Worm (Caenorhabditis elegans) whole organism, L1 larva: Measurements from ENCODE around the gene col-99.
"Not testable (repeated sequence)": the region's sequence is repeated elsewhere in the genome, so short reads cannot be mapped to it uniquely, and the experiment has no call there.

Source experiments
- C04F5.9 ChIP-seq: sonication (generic microtip); optimal IDR thresholded peaks from 2 replicates; lab custom pipeline; 2016; ENCODE audit warnings: missing genetic modification characterization, missing compliant biosample characterization
- C34B4.2 ChIP-seq: sonication (generic microtip); optimal IDR thresholded peaks from 2 replicates; lab custom pipeline; 2017; ENCODE audit warnings: mild to moderate bottlenecking, missing genetic modification characterization, missing compliant biosample characterization
- F16B12.6 ChIP-seq: fragments of 150-350 bp; optimal IDR thresholded peaks from 2 replicates; lab custom pipeline; 2014; ENCODE audit warnings: missing biosample characterization, missing genetic modification characterization
- Y116A8C.19 ChIP-seq: sonication (generic microtip); optimal IDR thresholded peaks from 2 replicates; lab custom pipeline; 2016; ENCODE audit warnings: missing compliant biosample characterization, missing genetic modification characterization, borderline replicate concordance
- aha-1 ChIP-seq: fragments of 150-350 bp; optimal IDR thresholded peaks from 2 replicates; lab custom pipeline; 2014; ENCODE audit warnings: missing biosample characterization, missing genetic modification characterization
- blmp-1 ChIP-seq: fragments of 150-350 bp; optimal IDR thresholded peaks from 2 replicates; lab custom pipeline; 2014; ENCODE audit warnings: missing biosample characterization, missing genetic modification characterization
- ceh-8 ChIP-seq: fragments of 200-800 bp; sonication (Bioruptor generic); optimal IDR thresholded peaks from 2 replicates; lab custom pipeline; 2018; ENCODE audit warnings: mild to moderate bottlenecking, missing genetic modification characterization, moderate library complexity, missing compliant biosample characterization
- ceh-90 ChIP-seq: sonication (generic microtip); optimal IDR thresholded peaks from 2 replicates; lab custom pipeline; 2016; ENCODE audit warnings: missing genetic modification characterization, missing compliant biosample characterization
- dpl-1 ChIP-seq, 3 experiments: fragments of 150-350 bp in 2 of 3; sonication (generic microtip) in 1 of 3; optimal IDR thresholded peaks; 2 replicates each; lab custom pipeline; 2014 to 2017; ENCODE audit warnings: missing biosample characterization in 3 of 3, missing genetic modification characterization in 3 of 3, missing genetic modification reagents in 3 of 3
- efl-1 ChIP-seq, 4 experiments: fragments of 150-350 bp; optimal IDR thresholded peaks in 3 of 4; peaks in 1 of 4; 1 replicate in 1 of 4; 2 replicates in 3 of 4; lab custom pipeline; 2014; ENCODE audit warnings: missing biosample characterization in 2 of 4, missing genetic modification characterization in 2 of 4, missing genetic modification reagents in 2 of 4
- efl-3 ChIP-seq: fragments of 200-800 bp; sonication (Bioruptor generic); optimal IDR thresholded peaks from 2 replicates; lab custom pipeline; 2018; ENCODE audit warnings: mild to moderate bottlenecking, missing genetic modification characterization, missing compliant biosample characterization
- egl-27 ChIP-seq, 2 experiments: fragments of 150-350 bp in 1 of 2; sonication (generic microtip); optimal IDR thresholded peaks; 3 replicates each; lab custom pipeline; 2017 to 2018; ENCODE audit warnings: missing biosample characterization in 2 of 2, missing genetic modification characterization in 2 of 2, missing genetic modification reagents in 2 of 2
- elt-3 ChIP-seq, 6 experiments: fragments of 150-350 bp in 1 of 6; sonication (generic microtip); optimal IDR thresholded peaks; 2 replicates each; lab custom pipeline; 2017 to 2018; ENCODE audit warnings: missing biosample characterization in 6 of 6, missing genetic modification characterization in 6 of 6, inconsistent platforms in 1 of 6
- ets-5 ChIP-seq: fragments of 200-800 bp; sonication (Bioruptor generic); IDR thresholded peaks from 2 replicates; pipeline ENCODE4 v1.3.6; 2022; ENCODE audit warnings: missing genetic modification characterization, missing compliant biosample characterization
- grh-1 ChIP-seq: fragments of 200-800 bp; sonication (Bioruptor generic); IDR thresholded peaks from 2 replicates; pipeline ENCODE4 v1.3.6; 2022; ENCODE audit warnings: missing genetic modification reagents, missing genetic modification characterization, missing compliant biosample characterization
- hlh-17 ChIP-seq: fragments of 200-800 bp; sonication (Bioruptor generic); optimal IDR thresholded peaks from 2 replicates; lab custom pipeline; 2018; ENCODE audit warnings: missing genetic modification characterization, mild to moderate bottlenecking, missing compliant biosample characterization, moderate library complexity, borderline replicate concordance
- hlh-4 ChIP-seq: sonication (generic microtip); optimal IDR thresholded peaks from 2 replicates; lab custom pipeline; 2016; ENCODE audit warnings: mild to moderate bottlenecking, missing genetic modification characterization, missing compliant biosample characterization
- hpl-2 ChIP-seq: fragments of 150-350 bp; optimal IDR thresholded peaks from 2 replicates; lab custom pipeline; 2014; ENCODE audit warnings: missing biosample characterization, missing genetic modification reagents, missing genetic modification characterization
- jun-1 ChIP-seq: fragments of 150-350 bp; optimal IDR thresholded peaks from 2 replicates; lab custom pipeline; 2014; ENCODE audit warnings: missing biosample characterization, missing genetic modification reagents, missing genetic modification characterization
- lin-13 ChIP-seq: fragments of 150-350 bp; optimal IDR thresholded peaks from 2 replicates; lab custom pipeline; 2014; ENCODE audit warnings: missing biosample characterization, missing genetic modification reagents, missing genetic modification characterization
- lin-14 ChIP-seq: fragments of 200-800 bp; sonication (Bioruptor generic); optimal IDR thresholded peaks from 2 replicates; lab custom pipeline; 2018; ENCODE audit warnings: mild to moderate bottlenecking, missing genetic modification characterization, moderate library complexity, missing compliant biosample characterization
- lin-35 ChIP-seq, 2 experiments: fragments of 150-350 bp; optimal IDR thresholded peaks; 2 replicates each; lab custom pipeline; 2014; ENCODE audit warnings: missing biosample characterization in 2 of 2, missing genetic modification characterization in 2 of 2, missing genetic modification reagents in 2 of 2
- lir-3 ChIP-seq: sonication (generic microtip); optimal IDR thresholded peaks from 2 replicates; lab custom pipeline; 2016; ENCODE audit warnings: mild to moderate bottlenecking, missing genetic modification characterization, moderate library complexity, missing compliant biosample characterization; ENCODE audit not compliant: poor library complexity
- lsy-2 ChIP-seq, 2 experiments: fragments of 150-350 bp; optimal IDR thresholded peaks; 2 replicates each; lab custom pipeline; 2014; ENCODE audit warnings: missing biosample characterization in 2 of 2, missing genetic modification characterization in 2 of 2
- mdl-1 ChIP-seq, 2 experiments: fragments of 150-350 bp; optimal IDR thresholded peaks; 2 replicates each; lab custom pipeline; 2014 to 2017; ENCODE audit warnings: missing biosample characterization in 2 of 2, missing genetic modification characterization in 2 of 2, inconsistent platforms in 1 of 2
- mep-1 ChIP-seq: fragments of 150-350 bp; optimal IDR thresholded peaks from 2 replicates; lab custom pipeline; 2014; ENCODE audit warnings: missing biosample characterization, missing genetic modification characterization
- nhr-19 ChIP-seq: fragments of 200-800 bp; sonication (Bioruptor generic); conservative IDR thresholded peaks from 2 replicates; pipeline ENCODE4 v1.3.6; 2022; ENCODE audit warnings: missing genetic modification characterization, missing compliant biosample characterization
- nhr-20 ChIP-seq: sonication (generic microtip); optimal IDR thresholded peaks from 2 replicates; lab custom pipeline; 2016; ENCODE audit warnings: mild to moderate bottlenecking, missing genetic modification characterization, missing compliant biosample characterization
- nhr-237 ChIP-seq: fragments of 150-350 bp; optimal IDR thresholded peaks from 2 replicates; lab custom pipeline; 2014; ENCODE audit warnings: missing biosample characterization, missing genetic modification characterization
- nhr-47 ChIP-seq: sonication (generic microtip); optimal IDR thresholded peaks from 2 replicates; lab custom pipeline; 2016; ENCODE audit warnings: mild to moderate bottlenecking, missing genetic modification characterization, moderate library complexity, missing compliant biosample characterization
- nhr-71 ChIP-seq: sonication (generic microtip); optimal IDR thresholded peaks from 2 replicates; lab custom pipeline; 2016; ENCODE audit warnings: mild to moderate bottlenecking, missing genetic modification characterization, moderate library complexity, missing compliant biosample characterization
- nhr-77 ChIP-seq: fragments of 150-350 bp; optimal IDR thresholded peaks from 2 replicates; lab custom pipeline; 2014; ENCODE audit warnings: missing biosample characterization, missing genetic modification characterization
- nhr-85 ChIP-seq: sonication (generic microtip); peaks from one replicate; lab custom pipeline; 2016; ENCODE audit warnings: missing genetic modification characterization, inconsistent platforms, missing compliant biosample characterization
- nhr-90 ChIP-seq: sonication (generic microtip); optimal IDR thresholded peaks from 2 replicates; lab custom pipeline; 2016; ENCODE audit warnings: mild to moderate bottlenecking, missing genetic modification characterization, missing compliant biosample characterization; ENCODE audit not compliant: poor library complexity
- pqm-1 ChIP-seq: sonication (generic microtip); optimal IDR thresholded peaks from 3 replicates; lab custom pipeline; 2017; ENCODE audit warnings: missing biosample characterization, missing genetic modification characterization
- snu-23 ChIP-seq: sonication (generic microtip); optimal IDR thresholded peaks from 2 replicates; lab custom pipeline; 2016; ENCODE audit warnings: missing genetic modification characterization, missing compliant biosample characterization
- sptf-1 ChIP-seq: fragments of 150-350 bp; optimal IDR thresholded peaks from 2 replicates; lab custom pipeline; 2014; ENCODE audit warnings: missing biosample characterization, missing genetic modification characterization
- sup-37 ChIP-seq: fragments of 200-800 bp; sonication (Bioruptor generic); optimal IDR thresholded peaks from 2 replicates; lab custom pipeline; 2018; ENCODE audit warnings: mild to moderate bottlenecking, missing genetic modification characterization, missing compliant biosample characterization
- swsn-7 ChIP-seq: sonication (generic microtip); optimal IDR thresholded peaks from 2 replicates; lab custom pipeline; 2016; ENCODE audit warnings: missing genetic modification characterization, missing compliant biosample characterization
- tbx-2 ChIP-seq: sonication (generic microtip); optimal IDR thresholded peaks from 2 replicates; lab custom pipeline; 2016; ENCODE audit warnings: missing genetic modification characterization, missing compliant biosample characterization
- tlp-1 ChIP-seq: fragments of 150-350 bp; optimal IDR thresholded peaks from 2 replicates; lab custom pipeline; 2014; ENCODE audit warnings: missing biosample characterization, missing genetic modification characterization
- unc-130 ChIP-seq: fragments of 150-350 bp; optimal IDR thresholded peaks from 2 replicates; lab custom pipeline; 2017; ENCODE audit warnings: missing biosample characterization, missing genetic modification characterization, inconsistent platforms
- unc-30 ChIP-seq: sonication (generic microtip); optimal IDR thresholded peaks from 2 replicates; lab custom pipeline; 2017; ENCODE audit warnings: missing biosample characterization, missing genetic modification characterization
- unc-98 ChIP-seq: fragments of 200-800 bp; sonication (Bioruptor generic); IDR thresholded peaks from 2 replicates; pipeline ENCODE4 v1.3.6; 2022; ENCODE audit warnings: missing genetic modification characterization, missing compliant biosample characterization
- xbp-1 ChIP-seq: sonication (generic microtip); optimal IDR thresholded peaks from 2 replicates; lab custom pipeline; 2016; ENCODE audit warnings: missing genetic modification characterization, missing compliant biosample characterization
- ztf-11 ChIP-seq, 2 experiments: sonication (generic microtip); optimal IDR thresholded peaks; 2 replicates each; lab custom pipeline; 2016 to 2017; ENCODE audit warnings: missing genetic modification characterization in 2 of 2, missing biosample characterization in 1 of 2, missing compliant biosample characterization in 1 of 2
- ztf-4 ChIP-seq: fragments of 150-350 bp; optimal IDR thresholded peaks from 2 replicates; lab custom pipeline; 2014; ENCODE audit warnings: missing biosample characterization, missing genetic modification characterization

col-99 gene

ce11 chrIV:111377-111776, 36.3 kb downstream of the col-99 start, which contains the start of gene F29C4.4:
TSS of gene F29C4.4 (plus strand) at chrIV:111677.
- not testable (repeated sequence) for TF ChIP-seq Y116A8C.19 (tag; lab: Kevin White, UChicago); F16B12.6 (tag; lab: Kevin White, UChicago); ets-5 (GFP tag; lab: Robert Waterston, UW)

DNA sequence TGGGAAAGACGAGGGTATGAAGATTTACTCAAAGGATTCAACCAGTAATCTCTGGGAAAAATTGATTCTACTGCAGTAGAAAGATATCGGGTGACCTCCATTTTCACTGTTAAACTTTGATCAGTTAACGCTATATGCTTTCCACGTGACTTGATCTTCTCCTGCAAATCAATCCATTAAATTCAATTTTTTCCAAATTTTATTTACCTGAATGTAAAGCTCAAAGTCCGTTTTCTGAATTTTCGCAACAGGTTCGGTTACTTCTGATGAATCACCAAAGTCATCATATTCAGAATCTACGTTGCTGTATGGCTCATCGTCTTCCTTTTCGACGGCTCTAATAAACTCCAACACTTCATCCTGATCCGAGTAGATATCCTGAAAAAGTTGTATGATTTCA, 38.4 kb downstream of the col-99 start, which contains the start of gene B0545.4:
Gene B0545.4 (minus strand): TSS at position 101 of the 400 bp plus-strand sequence.
- no peak for TF ChIP-seq egl-27 (tag; optimal IDR thresholded peaks at IDR 0.05; lab: Kevin White, UChicago)
- no peak for TF ChIP-seq grh-1 (GFP tag; lab: Robert Waterston, UW)
- no peak for TF ChIP-seq nhr-85 (tag; lab: Kevin White, UChicago)
- no peak for TF ChIP-seq ceh-90 (tag; lab: Kevin White, UChicago)
- no peak for TF ChIP-seq elt-3 (tag; optimal IDR thresholded peaks at IDR 0.05; lab: Kevin White, UChicago)
- no peak for TF ChIP-seq ztf-4 (tag; lab: Kevin White, UChicago)
- no peak for TF ChIP-seq C04F5.9
- TF ChIP-seq hlh-17 (GFP tag; lab: Kevin White, UChicago): no peak
- no peak for TF ChIP-seq C34B4.2 (tag; lab: Kevin White, UChicago)
- no peak for TF ChIP-seq pqm-1 (tag; lab: Kevin White, UChicago)
- no peak for TF ChIP-seq mep-1
- TF ChIP-seq sup-37 (GFP tag; lab: Kevin White, UChicago): no peak

DNA sequence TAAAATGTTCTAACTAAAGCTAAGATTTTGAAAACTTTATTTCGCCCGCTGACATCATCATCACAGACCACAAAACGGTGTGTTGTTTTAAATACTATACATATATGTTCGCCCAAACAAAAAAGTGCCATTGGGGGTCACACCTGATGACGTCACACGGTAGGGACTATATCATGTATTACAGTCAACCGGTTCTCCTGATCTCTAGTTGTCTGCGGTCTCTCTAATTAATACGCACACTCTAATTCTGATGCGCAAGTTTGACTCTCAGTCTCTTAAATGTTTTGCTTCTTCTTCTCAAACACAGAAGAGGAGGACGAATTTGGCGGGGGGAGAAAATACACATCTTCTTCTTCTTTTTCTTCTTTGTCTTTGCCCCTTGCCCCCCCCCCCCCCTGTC, 44.9 kb downstream of the col-99 start:
- TF ChIP-seq nhr-71 (tag; lab: Kevin White, UChicago): peak; percentile 74
- TF ChIP-seq hlh-4: no peak
- peak in 3 of 6 experiments; percentile 31 to 69 (median 52) for TF ChIP-seq elt-3 (tag; optimal IDR thresholded peaks at IDR 0.05; lab: Kevin White, UChicago)
- no peak for TF ChIP-seq jun-1 (tag; lab: Kevin White, UChicago)
- peak; percentile 51 for TF ChIP-seq tbx-2
- no peak for TF ChIP-seq ztf-11 (tag; optimal IDR thresholded peaks at IDR 0.05; lab: Kevin White, UChicago)
- peak; percentile 1 for TF ChIP-seq ztf-4 (tag; lab: Kevin White, UChicago)
- TF ChIP-seq nhr-85 (tag; lab: Kevin White, UChicago): peak; percentile 97
- peak; percentile 76 for TF ChIP-seq lin-14
- TF ChIP-seq nhr-237 (tag; lab: Kevin White, UChicago): no peak
- peak in 1 of 3 experiments; percentile 10 for TF ChIP-seq dpl-1 (GFP tag; optimal IDR thresholded peaks at IDR 0.05; lab: Kevin White, UChicago)
- TF ChIP-seq tlp-1: no peak
- TF ChIP-seq aha-1 (tag; lab: Kevin White, UChicago): no peak
- peak; percentile 94 for TF ChIP-seq grh-1 (GFP tag; lab: Robert Waterston, UW)
- TF ChIP-seq xbp-1: peak; percentile 3
- TF ChIP-seq blmp-1 (tag; lab: Kevin White, UChicago): peak; percentile 56
- TF ChIP-seq hpl-2 (GFP tag; lab: Kevin White, UChicago): no peak
- peak; percentile 36 for TF ChIP-seq unc-130 (tag; lab: Kevin White, UChicago)
- peak; percentile 74 for TF ChIP-seq nhr-90 (tag; lab: Kevin White, UChicago)
- peak; percentile 53 for TF ChIP-seq nhr-19 (GFP tag; lab: Robert Waterston, UW)
- TF ChIP-seq lir-3 (tag; lab: Kevin White, UChicago): no peak
- peak in 1 of 2 experiments; percentile 50 for TF ChIP-seq mdl-1 (tag; optimal IDR thresholded peaks at IDR 0.05; lab: Kevin White, UChicago)
- TF ChIP-seq snu-23: peak; percentile 68
- TF ChIP-seq sptf-1 (tag; lab: Kevin White, UChicago): no peak
- TF ChIP-seq nhr-47: peak; percentile 44
- peak; percentile 7 for TF ChIP-seq lin-13 (GFP tag; lab: Kevin White, UChicago)
- peak in 1 of 2 experiments; percentile 61 for TF ChIP-seq lin-35 (GFP tag; optimal IDR thresholded peaks at IDR 0.05; lab: Kevin White, UChicago)
- peak; percentile 48 for TF ChIP-seq ceh-8
- no peak for TF ChIP-seq C34B4.2 (tag; lab: Kevin White, UChicago)
- no peak for TF ChIP-seq unc-98 (GFP tag; lab: Robert Waterston, UW)
- peak; percentile 5 for TF ChIP-seq swsn-7
- no peak for TF ChIP-seq unc-30 (tag; lab: Kevin White, UChicago)
- TF ChIP-seq lsy-2 (tag; optimal IDR thresholded peaks at IDR 0.05; lab: Kevin White, UChicago): peak in 1 of 2 experiments; percentile 46
- TF ChIP-seq efl-1 (optimal IDR thresholded peaks at IDR 0.05; lab: Kevin White, UChicago): peak in 1 of 2 experiments; percentile 7
- TF ChIP-seq efl-1 (GFP tag; optimal IDR thresholded peaks at IDR 0.05 in 1 of 2; lab: Kevin White, UChicago): peak in 1 of 2 experiments; percentile 8
- peak; percentile 74 for TF ChIP-seq nhr-20
- no peak for TF ChIP-seq nhr-77 (tag; lab: Kevin White, UChicago)
- no peak for TF ChIP-seq efl-3 (GFP tag; lab: Kevin White, UChicago)
